Worm (Caenorhabditis elegans): Measurements from ENCODE around the gene kdin-1.

ce11 chrIV:11083609-11084008 is 45.2 kb downstream of the kdin-1 start, which contains the start of gene klc-1:
- no peak for TF ChIP-seq pes-1 (GFP tag; IDR thresholded peaks at IDR 0.05)
- TF ChIP-seq ama-1 (optimal IDR thresholded peaks at IDR 0.05) = no peak
- TF ChIP-seq ets-7 (tag; optimal IDR thresholded peaks at IDR 0.05) = no peak
- TF ChIP-seq hmg-4 (GFP tag; optimal IDR thresholded peaks at IDR 0.05) = no peak
- TF ChIP-seq tra-4 (tag; optimal IDR thresholded peaks at IDR 0.05) = no peak
- TF ChIP-seq B0310.2 (tag; optimal IDR thresholded peaks at IDR 0.05) = no peak
- no peak for TF ChIP-seq flt-1 (GFP tag; IDR thresholded peaks at IDR 0.05)
- TF ChIP-seq tbx-11 (GFP tag; IDR thresholded peaks at IDR 0.05) = no peak
- no peak for TF ChIP-seq scrt-1 (GFP tag; IDR thresholded peaks at IDR 0.05)
- no peak for TF ChIP-seq hnd-1 (tag; optimal IDR thresholded peaks at IDR 0.05)
- no peak for TF ChIP-seq tbx-37 (GFP tag; conservative IDR thresholded peaks at IDR 0.05)
- TF ChIP-seq ceh-36 (tag; optimal IDR thresholded peaks at IDR 0.05) = no peak
- TF ChIP-seq aly-1 (tag; optimal IDR thresholded peaks at IDR 0.05) = no peak
